Fruit fly (Drosophila melanogaster) whole organism, pupa: Measurements from ENCODE around the gene CG14034.

Source experiments
- CG10348 ChIP-seq: fragments of 200-800 bp; sonication (Bioruptor generic); IDR thresholded peaks from 2 replicates; pipeline ENCODE4 v1.3.6; 2022; ENCODE audit warnings: missing biosample characterization, missing genetic modification characterization
- CG12605 ChIP-seq: fragments of 200-800 bp; sonication (Bioruptor generic); IDR thresholded peaks from 2 replicates; pipeline ENCODE4 v1.3.6; 2022; ENCODE audit warnings: missing biosample characterization, missing genetic modification characterization
- CG13204 ChIP-seq: fragments of 200-800 bp; sonication (Bioruptor generic); optimal IDR thresholded peaks from 2 replicates; lab custom pipeline; 2018; ENCODE audit warnings: missing biosample characterization, mild to moderate bottlenecking, missing genetic modification characterization, moderate library complexity
- CG14655 ChIP-seq: fragments of 200-800 bp; sonication (Bioruptor generic); optimal IDR thresholded peaks from 3 replicates; lab custom pipeline; 2017; ENCODE audit warnings: mild to moderate bottlenecking, missing biosample characterization, missing genetic modification reagents, missing genetic modification characterization
- CG15710 ChIP-seq: fragments of 200-800 bp; sonication (Bioruptor generic); optimal IDR thresholded peaks from 2 replicates; lab custom pipeline; 2018; ENCODE audit warnings: missing biosample characterization, mild to moderate bottlenecking, missing genetic modification characterization, moderate library complexity
- CG17806 ChIP-seq: fragments of 200-800 bp; sonication (Bioruptor generic); optimal IDR thresholded peaks from 2 replicates; lab custom pipeline; 2018; ENCODE audit warnings: missing biosample characterization, mild to moderate bottlenecking, missing genetic modification characterization, moderate library complexity
- CG32121 ChIP-seq: fragments of 200-800 bp; sonication (Bioruptor generic); IDR thresholded peaks from 2 replicates; pipeline ENCODE4 v1.3.6; 2022; ENCODE audit warnings: missing biosample characterization, missing genetic modification characterization
- CG34367 ChIP-seq: fragments of 200-800 bp; sonication (Bioruptor generic); optimal IDR thresholded peaks from 2 replicates; lab custom pipeline; 2018; ENCODE audit warnings: missing biosample characterization, mild to moderate bottlenecking, missing genetic modification characterization
- CG4496 ChIP-seq: fragments of 200-800 bp; sonication (Bioruptor generic); IDR thresholded peaks from 3 replicates; pipeline ENCODE4 v1.3.6; 2022; ENCODE audit warnings: missing biosample characterization, missing genetic modification characterization
- CG8159 ChIP-seq: fragments of 200-800 bp; sonication (Bioruptor generic); optimal IDR thresholded peaks from 3 replicates; lab custom pipeline; 2018; ENCODE audit warnings: missing biosample characterization, mild to moderate bottlenecking, missing genetic modification characterization, moderate library complexity
- CG8301 ChIP-seq: fragments of 200-800 bp; sonication (Bioruptor generic); optimal IDR thresholded peaks from 2 replicates; lab custom pipeline; 2018; ENCODE audit warnings: missing biosample characterization, mild to moderate bottlenecking, missing genetic modification characterization
- CG9948 ChIP-seq: fragments of 200-800 bp; sonication (Bioruptor generic); optimal IDR thresholded peaks from 2 replicates; lab custom pipeline; 2018; ENCODE audit warnings: missing biosample characterization, mild to moderate bottlenecking, missing genetic modification characterization, moderate library complexity
- D1 ChIP-seq: fragments of 200-800 bp; sonication (Bioruptor generic); optimal IDR thresholded peaks from 2 replicates; lab custom pipeline; 2018; ENCODE audit warnings: missing biosample characterization, mild to moderate bottlenecking, missing genetic modification characterization, moderate library complexity
- EcR ChIP-seq: fragments of 200-800 bp; sonication (Bioruptor generic); optimal IDR thresholded peaks from 3 replicates; lab custom pipeline; 2019; ENCODE audit warnings: missing biosample characterization, missing genetic modification characterization, mild to moderate bottlenecking, moderate library complexity, missing genetic modification reagents
- Ets98B ChIP-seq: fragments of 200-800 bp; sonication (Bioruptor generic); IDR thresholded peaks from 2 replicates; pipeline ENCODE4 v1.3.6; 2022; ENCODE audit warnings: missing biosample characterization, missing genetic modification characterization
- Pif1A ChIP-seq: fragments of 200-800 bp; sonication (Bioruptor generic); optimal IDR thresholded peaks from 3 replicates; lab custom pipeline; 2016; ENCODE audit warnings: missing biosample characterization, missing genetic modification characterization
- Pif1B ChIP-seq: fragments of 200-800 bp; sonication (Bioruptor generic); optimal IDR thresholded peaks from 3 replicates; lab custom pipeline; 2016; ENCODE audit warnings: missing biosample characterization, missing genetic modification characterization
- Snoo ChIP-seq: fragments of 200-800 bp; sonication (Bioruptor generic); optimal IDR thresholded peaks from 3 replicates; lab custom pipeline; 2017; ENCODE audit warnings: missing biosample characterization, mild to moderate bottlenecking, missing genetic modification characterization, inconsistent platforms
- fd96Ca ChIP-seq: fragments of 200-800 bp; sonication (Bioruptor generic); IDR thresholded peaks from 3 replicates; pipeline ENCODE4 v1.3.6; 2022; ENCODE audit warnings: missing biosample characterization, missing genetic modification characterization
- gl ChIP-seq: fragments of 200-800 bp; sonication (Bioruptor generic); optimal IDR thresholded peaks from 2 replicates; lab custom pipeline; 2018; ENCODE audit warnings: missing biosample characterization, mild to moderate bottlenecking, missing genetic modification characterization
- rn ChIP-seq: fragments of 200-800 bp; sonication (Bioruptor generic); IDR thresholded peaks from 2 replicates; pipeline ENCODE4 v1.3.6; 2022; ENCODE audit warnings: missing biosample characterization, missing genetic modification characterization

The CG14034 gene

dm6 chr2L:5252399-5253030 is 36.2 kb upstream of the CG14034 start:
- TF ChIP-seq EcR (GFP tag; lab: Kevin White, UChicago), result peak; percentile 7
- peak; percentile 70 for TF ChIP-seq CG15710
- TF ChIP-seq D1 (tag; lab: Kevin White, UChicago), result no peak
- no peak for TF ChIP-seq CG32121
- TF ChIP-seq CG12605 (GFP tag; lab: Robert Waterston, UW), result no peak
- TF ChIP-seq Ets98B (GFP tag; lab: Robert Waterston, UW), result no peak
- TF ChIP-seq CG9948, result peak; percentile 69
- TF ChIP-seq CG13204 (GFP tag; lab: Kevin White, UChicago), result peak; percentile 51
- peak; percentile 70 for TF ChIP-seq CG17806 (tag; lab: Kevin White, UChicago)
- no peak for TF ChIP-seq gl (tag; lab: Kevin White, UChicago)
- no peak for TF ChIP-seq CG10348 (GFP tag; lab: Robert Waterston, UW)
- peak; percentile 53 for TF ChIP-seq Snoo (tag; lab: Kevin White, UChicago)
- peak; percentile 57 for TF ChIP-seq Pif1B (GFP tag; lab: Kevin White, UChicago)
- peak; percentile 71 for TF ChIP-seq CG8159 (tag; lab: Kevin White, UChicago)
- TF ChIP-seq Pif1A (GFP tag; lab: Kevin White, UChicago), result peak; percentile 58
- peak; percentile 33 for TF ChIP-seq CG8301 (tag; lab: Kevin White, UChicago)
- peak; percentile 62 for TF ChIP-seq CG14655 (GFP tag; lab: Kevin White, UChicago)
- TF ChIP-seq rn, result no peak
- 0 out of 3 replicates have a peak, but pooled peaks have one; percentile 5 for TF ChIP-seq fd96Ca
- peak; percentile 59 for TF ChIP-seq CG34367
- TF ChIP-seq CG4496 (GFP tag; lab: Robert Waterston, UW), result no peak; the same call in 2 of the 3 replicates

- no peak for TF ChIP-seq fd96Ca
- no peak for TF ChIP-seq Pif1B (GFP tag; lab: Kevin White, UChicago)
- no peak for TF ChIP-seq CG32121
- TF ChIP-seq CG9948, result peak; percentile 16
- TF ChIP-seq D1 (tag; lab: Kevin White, UChicago), result no peak
- no peak for TF ChIP-seq CG10348 (GFP tag; lab: Robert Waterston, UW)
- TF ChIP-seq EcR (GFP tag; lab: Kevin White, UChicago), result no peak
- TF ChIP-seq CG17806 (tag; lab: Kevin White, UChicago), result peak; percentile 21
- TF ChIP-seq CG34367, result no peak
- TF ChIP-seq CG8301 (tag; lab: Kevin White, UChicago), result no peak
- no peak for TF ChIP-seq gl (tag; lab: Kevin White, UChicago)
- no peak for TF ChIP-seq CG12605 (GFP tag; lab: Robert Waterston, UW)
- no peak for TF ChIP-seq Pif1A (GFP tag; lab: Kevin White, UChicago)
- no peak for TF ChIP-seq CG14655 (GFP tag; lab: Kevin White, UChicago)
- no peak for TF ChIP-seq rn
- no peak for TF ChIP-seq Ets98B (GFP tag; lab: Robert Waterston, UW)
- TF ChIP-seq CG4496 (GFP tag; lab: Robert Waterston, UW), result no peak
- TF ChIP-seq CG8159 (tag; lab: Kevin White, UChicago), result peak; percentile 23
Measured at dm6 chr2L:5251725-5252124, 35.4 kb upstream of the CG14034 start.

dm6 chr2L:5251150-5251549 is 34.8 kb upstream of the CG14034 start:
- TF ChIP-seq CG10348 (GFP tag; lab: Robert Waterston, UW) (no peak), CG32121 (no peak), Pif1B (GFP tag; lab: Kevin White, UChicago) (peak; percentile 7)

dm6 chr2L:5249766-5250165 is 33.4 kb upstream of the CG14034 start:
- TF ChIP-seq CG4496 (GFP tag; lab: Robert Waterston, UW) (peak; percentile 79), EcR (GFP tag; lab: Kevin White, UChicago) (peak; percentile 52), CG9948 (peak; percentile 16), CG8301 (tag; lab: Kevin White, UChicago) (peak; percentile 48), CG32121 (no peak), CG15710 (peak; percentile 56), CG8159 (tag; lab: Kevin White, UChicago) (peak; percentile 51), CG10348 (GFP tag; lab: Robert Waterston, UW) (no peak), gl (tag; lab: Kevin White, UChicago) (peak; percentile 20), CG34367 (peak; percentile 10), Ets98B (GFP tag; lab: Robert Waterston, UW) (peak; percentile 47; the same call in 1 of the 2 replicates), CG12605 (GFP tag; lab: Robert Waterston, UW) (no peak), D1 (tag; lab: Kevin White, UChicago) (no peak), Pif1A (GFP tag; lab: Kevin White, UChicago) (peak; percentile 68), Snoo (tag; lab: Kevin White, UChicago) (peak; percentile 59), CG14655 (GFP tag; lab: Kevin White, UChicago) (peak; percentile 61), fd96Ca (peak; percentile 67; the same call in 1 of the 3 replicates), CG17806 (tag; lab: Kevin White, UChicago) (peak; percentile 46), rn (0 out of 2 replicates have a peak, but pooled peaks have one; percentile 16), Pif1B (GFP tag; lab: Kevin White, UChicago) (peak; percentile 40), CG13204 (GFP tag; lab: Kevin White, UChicago) (peak; percentile 37)

- TF ChIP-seq Ets98B (GFP tag; lab: Robert Waterston, UW) (no peak), CG34367 (no peak)
Measured at dm6 chr2L:5248582-5248981, 32.2 kb upstream of the CG14034 start.

dm6 chr2L:5247812-5248211 is 31.5 kb upstream of the CG14034 start:
- TF ChIP-seq fd96Ca (no peak), CG32121 (no peak), EcR (GFP tag; lab: Kevin White, UChicago) (no peak), CG13204 (GFP tag; lab: Kevin White, UChicago) (no peak), CG4496 (GFP tag; lab: Robert Waterston, UW) (no peak), CG14655 (GFP tag; lab: Kevin White, UChicago) (no peak)
